Fruit fly (Drosophila melanogaster) whole organism, embryonic: ENCODE results near the gene CG32192.
A peak's percentile ranks its signal among the peaks of the same experiment; 100 is the strongest.

Experiments
- Asciz ChIP-seq: fragments of 200-800 bp; sonication (Bioruptor generic); optimal IDR thresholded peaks from 2 replicates; lab custom pipeline; 2017; ENCODE audit warnings: missing biosample characterization, mild to moderate bottlenecking, missing genetic modification characterization, missing genetic modification reagents
- CG10209 ChIP-seq: fragments of 200-800 bp; sonication (Bioruptor generic); optimal IDR thresholded peaks from 3 replicates; lab custom pipeline; 2017; ENCODE audit warnings: missing biosample characterization, mild to moderate bottlenecking, missing genetic modification characterization, missing genetic modification reagents
- CG1024 ChIP-seq: fragments of 200-800 bp; sonication (Bioruptor generic); IDR thresholded peaks from 2 replicates; pipeline ENCODE4 v1.3.6; 2022; ENCODE audit warnings: missing biosample characterization, missing genetic modification characterization
- CG10267 ChIP-seq: fragments of 200-800 bp; sonication (Bioruptor generic); optimal IDR thresholded peaks from 2 replicates; lab custom pipeline; 2018; ENCODE audit warnings: missing biosample characterization, mild to moderate bottlenecking, missing genetic modification characterization, moderate library complexity
- CG11247 ChIP-seq: fragments of 200-800 bp; sonication (Bioruptor generic); IDR thresholded peaks from 2 replicates; pipeline ENCODE4 v1.3.6; 2022; ENCODE audit warnings: missing biosample characterization, missing genetic modification characterization
- CG13287 ChIP-seq: fragments of 200-800 bp; sonication (Bioruptor generic); IDR thresholded peaks from 2 replicates; pipeline ENCODE4 v1.3.6; 2022; ENCODE audit warnings: missing biosample characterization, missing genetic modification characterization; ENCODE audit not compliant: partially characterized antibody
- CG14050 ChIP-seq: fragments of 200-800 bp; sonication (Bioruptor generic); IDR thresholded peaks from 3 replicates; pipeline ENCODE4 v1.3.6; 2022; ENCODE audit warnings: missing biosample characterization, missing genetic modification characterization
- CG14965 ChIP-seq: fragments of 200-800 bp; sonication (Bioruptor generic); optimal IDR thresholded peaks from 2 replicates; lab custom pipeline; 2016; ENCODE audit warnings: missing biosample characterization, missing genetic modification characterization, borderline replicate concordance
- CG30020 ChIP-seq: fragments of 200-800 bp; optimal IDR thresholded peaks from 2 replicates; lab custom pipeline; 2019; ENCODE audit warnings: missing biosample characterization, mild to moderate bottlenecking, missing genetic modification characterization, moderate library complexity
- CG33557 ChIP-seq: fragments of 200-800 bp; sonication (Bioruptor generic); optimal IDR thresholded peaks from 2 replicates; lab custom pipeline; 2019; ENCODE audit warnings: missing biosample characterization, mild to moderate bottlenecking, missing genetic modification characterization, moderate library complexity
- CG3847 ChIP-seq: fragments of 200-800 bp; sonication (Bioruptor generic); IDR thresholded peaks from 2 replicates; pipeline ENCODE4 v1.3.6; 2022; ENCODE audit warnings: missing biosample characterization, missing genetic modification characterization
- CG3995 ChIP-seq: fragments of 200-800 bp; sonication (Bioruptor generic); optimal IDR thresholded peaks from 3 replicates; lab custom pipeline; 2016; ENCODE audit warnings: missing biosample characterization, missing genetic modification characterization
- CG4730 ChIP-seq: fragments of 200-800 bp; sonication (Bioruptor generic); IDR thresholded peaks from 2 replicates; pipeline ENCODE4 v1.3.6; 2022; ENCODE audit warnings: missing biosample characterization, missing genetic modification characterization
- CG8359 ChIP-seq: fragments of 200-800 bp; sonication (Bioruptor generic); optimal IDR thresholded peaks from 2 replicates; lab custom pipeline; 2017; ENCODE audit warnings: missing biosample characterization, mild to moderate bottlenecking, missing genetic modification characterization, borderline replicate concordance
- CG9437 ChIP-seq: fragments of 200-800 bp; sonication (Bioruptor generic); optimal IDR thresholded peaks from 2 replicates; lab custom pipeline; 2018; ENCODE audit warnings: missing biosample characterization, mild to moderate bottlenecking, missing genetic modification characterization
- Dbx ChIP-seq: fragments of 200-800 bp; sonication (Bioruptor generic); IDR thresholded peaks from 3 replicates; pipeline ENCODE4 v1.3.6; 2022; ENCODE audit warnings: missing biosample characterization, missing genetic modification characterization
- Drgx ChIP-seq: fragments of 200-800 bp; sonication (Bioruptor generic); IDR thresholded peaks from 2 replicates; pipeline ENCODE4 v1.3.6; 2022; ENCODE audit warnings: missing biosample characterization, missing genetic modification characterization
- Hr3 ChIP-seq: fragments of 200-800 bp; sonication (Bioruptor generic); optimal IDR thresholded peaks from 3 replicates; lab custom pipeline; 2016; ENCODE audit warnings: missing biosample characterization, missing genetic modification characterization
- Hsf ChIP-seq: fragments of 200-800 bp; sonication (Bioruptor generic); optimal IDR thresholded peaks from 3 replicates; lab custom pipeline; 2016; ENCODE audit warnings: missing biosample characterization, missing genetic modification characterization
- Max ChIP-seq: fragments of 200-800 bp; sonication (Bioruptor generic); optimal IDR thresholded peaks from 2 replicates; lab custom pipeline; 2016; ENCODE audit warnings: missing biosample characterization, mild to moderate bottlenecking, missing genetic modification characterization
- Oli ChIP-seq: fragments of 200-800 bp; sonication (Bioruptor generic); optimal IDR thresholded peaks from 2 replicates; lab custom pipeline; 2018; ENCODE audit warnings: missing biosample characterization, mild to moderate bottlenecking, missing genetic modification characterization, moderate library complexity
- Rfx ChIP-seq: fragments of 200-800 bp; sonication (Bioruptor generic); IDR thresholded peaks from 2 replicates; pipeline ENCODE4 v1.3.6; 2022; ENCODE audit warnings: missing biosample characterization, missing genetic modification characterization
- al ChIP-seq: fragments of 200-800 bp; sonication (Bioruptor generic); IDR thresholded peaks from 2 replicates; pipeline ENCODE4 v1.3.6; 2022; ENCODE audit warnings: missing biosample characterization, missing genetic modification characterization
- ash1 ChIP-seq: fragments of 200-800 bp; sonication (Bioruptor generic); optimal IDR thresholded peaks from 2 replicates; lab custom pipeline; 2018; ENCODE audit warnings: missing biosample characterization, mild to moderate bottlenecking, missing genetic modification characterization
- bbx ChIP-seq: fragments of 200-800 bp; sonication (Bioruptor generic); IDR thresholded peaks from 2 replicates; pipeline ENCODE4 v1.3.6; 2022; ENCODE audit warnings: missing biosample characterization, missing genetic modification characterization; ENCODE audit not compliant: partially characterized antibody
- bsh ChIP-seq, 2 experiments: fragments of 200-800 bp; sonication (Bioruptor generic); optimal IDR thresholded peaks; 2 replicates each; lab custom pipeline; 2017 to 2018; ENCODE audit warnings: mild to moderate bottlenecking in 2 of 2, missing biosample characterization in 2 of 2, missing genetic modification characterization in 2 of 2, moderate library complexity in 1 of 2
- cg ChIP-seq: fragments of 200-800 bp; sonication (Bioruptor generic); optimal IDR thresholded peaks from 3 replicates; lab custom pipeline; 2019; ENCODE audit warnings: missing biosample characterization, mild to moderate bottlenecking, missing genetic modification characterization, moderate library complexity
- chn ChIP-seq: fragments of 200-800 bp; sonication (Bioruptor generic); optimal IDR thresholded peaks from 2 replicates; lab custom pipeline; 2016; ENCODE audit warnings: missing biosample characterization, missing genetic modification characterization
- corto ChIP-seq: fragments of 200-800 bp; sonication (Bioruptor generic); optimal IDR thresholded peaks from 2 replicates; lab custom pipeline; 2016; ENCODE audit warnings: missing biosample characterization, mild to moderate bottlenecking, missing genetic modification characterization, moderate library complexity
- gce ChIP-seq: fragments of 200-800 bp; sonication (Bioruptor generic); IDR thresholded peaks from 3 replicates; pipeline ENCODE4 v1.3.6; 2022; ENCODE audit warnings: missing biosample characterization, missing genetic modification characterization
- grau ChIP-seq: fragments of 200-800 bp; optimal IDR thresholded peaks from 3 replicates; lab custom pipeline; 2019; ENCODE audit warnings: missing biosample characterization, mild to moderate bottlenecking, missing genetic modification characterization, moderate library complexity
- insv ChIP-seq, 2 experiments: fragments of 200-800 bp; sonication (Bioruptor generic); optimal IDR thresholded peaks; 3 replicates each; lab custom pipeline; 2016 to 2018; ENCODE audit warnings: missing biosample characterization in 2 of 2, missing genetic modification characterization in 2 of 2
- jigr1 ChIP-seq: fragments of 200-800 bp; sonication (Bioruptor generic); IDR thresholded peaks from 3 replicates; pipeline ENCODE4 v1.3.6; 2022; ENCODE audit warnings: missing biosample characterization, missing genetic modification characterization
- ken ChIP-seq: fragments of 200-800 bp; sonication (Bioruptor generic); IDR thresholded peaks from 3 replicates; pipeline ENCODE4 v1.3.6; 2022; ENCODE audit warnings: missing biosample characterization, missing genetic modification characterization
- kni ChIP-seq: fragments of 200-800 bp; sonication (Bioruptor generic); optimal IDR thresholded peaks from 3 replicates; lab custom pipeline; 2017; ENCODE audit warnings: mild to moderate bottlenecking, missing biosample characterization, missing genetic modification reagents, missing genetic modification characterization
- mld ChIP-seq: fragments of 200-800 bp; sonication (Bioruptor generic); IDR thresholded peaks from 3 replicates; pipeline ENCODE4 v1.3.6; 2022; ENCODE audit warnings: missing biosample characterization, missing genetic modification characterization; ENCODE audit not compliant: partially characterized antibody
- nerfin-2 ChIP-seq: fragments of 200-800 bp; sonication (Bioruptor generic); IDR thresholded peaks from 2 replicates; pipeline ENCODE4 v1.3.6; 2022; ENCODE audit warnings: missing biosample characterization, missing genetic modification characterization; ENCODE audit not compliant: partially characterized antibody
- oc ChIP-seq: fragments of 200-800 bp; sonication (Bioruptor generic); optimal IDR thresholded peaks from 2 replicates; lab custom pipeline; 2018; ENCODE audit warnings: missing biosample characterization, mild to moderate bottlenecking, missing genetic modification characterization, moderate library complexity
- run ChIP-seq: fragments of 200-800 bp; sonication (Bioruptor generic); optimal IDR thresholded peaks from 3 replicates; lab custom pipeline; 2018; ENCODE audit warnings: missing biosample characterization, mild to moderate bottlenecking, missing genetic modification characterization
- sc ChIP-seq, 3 experiments: fragments of >200 bp in 2 of 3; fragments of 200-800 bp in 1 of 3; sonication (Bioruptor generic) in 1 of 3; optimal IDR thresholded peaks; 2 replicates in 2 of 3; 3 replicates in 1 of 3; lab custom pipeline; 2017; ENCODE audit warnings: mild to moderate bottlenecking in 1 of 3, missing biosample characterization in 1 of 3, missing genetic modification characterization in 1 of 3, missing genetic modification reagents in 1 of 3
- sna ChIP-seq: fragments of 200-800 bp; sonication (Bioruptor generic); IDR thresholded peaks from 2 replicates; pipeline ENCODE4 v1.3.6; 2022; ENCODE audit warnings: missing biosample characterization, missing genetic modification characterization; ENCODE audit not compliant: partially characterized antibody
- so ChIP-seq: fragments of 200-800 bp; sonication (Bioruptor generic); IDR thresholded peaks from 3 replicates; pipeline ENCODE4 v1.3.6; 2022; ENCODE audit warnings: missing biosample characterization, missing genetic modification characterization
- sob ChIP-seq: fragments of 200-800 bp; sonication (Bioruptor generic); IDR thresholded peaks from 2 replicates; pipeline ENCODE4 v1.3.6; 2022; ENCODE audit warnings: missing biosample characterization, missing genetic modification characterization
- sug ChIP-seq: fragments of 200-800 bp; optimal IDR thresholded peaks from 2 replicates; lab custom pipeline; 2019; ENCODE audit warnings: missing biosample characterization, mild to moderate bottlenecking, missing genetic modification characterization, moderate library complexity
- unpg ChIP-seq: fragments of 200-800 bp; sonication (Bioruptor generic); optimal IDR thresholded peaks from 3 replicates; lab custom pipeline; 2018; ENCODE audit warnings: missing biosample characterization, mild to moderate bottlenecking, missing genetic modification characterization, moderate library complexity
- vvl ChIP-seq: fragments of 200-800 bp; sonication (Bioruptor generic); IDR thresholded peaks from 2 replicates; pipeline ENCODE4 v1.3.6; 2022; ENCODE audit warnings: missing biosample characterization, missing genetic modification characterization
- zfh1 ChIP-seq: fragments of 200-800 bp; sonication (Bioruptor generic); IDR thresholded peaks from 3 replicates; pipeline ENCODE4 v1.3.6; 2022; ENCODE audit warnings: missing biosample characterization, missing genetic modification characterization

Gene CG32192

DNA sequence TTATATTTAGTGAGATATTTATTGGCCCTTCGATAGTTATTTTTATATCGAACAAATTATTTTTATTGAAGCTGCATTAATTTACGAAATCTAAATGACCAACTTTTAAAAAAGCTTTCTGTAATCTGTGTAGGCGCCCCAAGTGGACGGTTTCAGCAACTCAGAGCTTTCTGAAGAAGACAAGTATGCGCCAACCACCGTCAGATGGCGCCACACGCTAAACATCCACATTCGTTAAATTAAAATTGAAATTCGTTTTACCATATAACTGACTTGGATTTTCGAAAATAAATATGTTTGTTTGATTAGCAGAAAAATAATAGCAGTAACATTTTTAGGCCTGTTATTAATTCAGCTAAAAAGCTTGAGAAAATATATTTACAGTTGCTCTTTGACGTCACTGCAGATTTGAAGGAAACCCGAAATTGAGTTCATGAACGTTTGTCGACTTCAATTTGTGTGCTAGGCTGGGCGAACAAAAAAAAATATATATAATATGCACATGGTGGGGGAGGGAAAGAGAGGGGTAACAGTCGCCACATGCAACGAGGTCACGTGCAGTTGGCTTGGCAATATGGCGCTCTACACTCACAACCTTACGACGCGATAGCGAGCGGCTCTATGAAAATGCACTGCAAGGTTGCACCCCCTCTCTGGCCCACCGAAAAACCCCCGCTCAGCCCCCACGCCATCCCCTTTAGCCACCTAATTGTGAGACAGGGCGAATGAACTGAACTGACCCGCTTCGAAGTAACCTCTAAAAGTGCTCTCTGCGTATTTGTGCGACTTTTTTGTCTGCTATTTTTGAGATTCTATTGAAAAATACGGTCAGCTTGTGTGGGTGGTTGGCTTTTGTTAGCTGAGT lies 20.2 kb upstream of the CG32192 start (continued):
- TF ChIP-seq CG13287 (GFP tag; lab: Robert Waterston, UW) (no peak; the same call in 1 of the 2 replicates), jigr1 (GFP tag; lab: Robert Waterston, UW) (no peak), nerfin-2 (no peak), CG11247 (GFP tag; lab: Robert Waterston, UW) (peak; percentile 90), sob (peak; percentile 89), CG1024 (GFP tag; lab: Robert Waterston, UW) (peak; percentile 63), corto (no peak), sug (tag; lab: Kevin White, UChicago) (peak; percentile 82), Asciz (GFP tag; lab: Kevin White, UChicago) (peak; percentile 91), Drgx (GFP tag; lab: Robert Waterston, UW) (peak; percentile 53), bbx (GFP tag; lab: Robert Waterston, UW) (no peak; the same call in 1 of the 2 replicates), chn (GFP tag; lab: Kevin White, UChicago) (peak; percentile 79), zfh1 (GFP tag; lab: Robert Waterston, UW) (peak; percentile 82), vvl (GFP tag; lab: Robert Waterston, UW) (peak; percentile 89), CG10267 (tag; lab: Kevin White, UChicago) (peak; percentile 79), ken (peak; percentile 77; the same call in 2 of the 3 replicates), insv (GFP tag; optimal IDR thresholded peaks at IDR 0.05; lab: Kevin White, UChicago) (peak in 1 of 2 experiments; percentile 59), gce (peak; percentile 79; the same call in 1 of the 3 replicates), oc (peak; percentile 79), bsh (GFP tag; optimal IDR thresholded peaks at IDR 0.05; lab: Kevin White, UChicago) (peak; percentile 33 to 86), CG4730 (GFP tag; lab: Robert Waterston, UW) (peak; percentile 59), CG3847 (GFP tag; lab: Robert Waterston, UW) (peak; percentile 78), unpg (peak; percentile 84), Dbx (GFP tag; lab: Robert Waterston, UW) (peak; percentile 78; the same call in 2 of the 3 replicates), run (tag; lab: Kevin White, UChicago) (peak; percentile 18), so (GFP tag; lab: Robert Waterston, UW) (peak; percentile 63; the same call in 2 of the 3 replicates), CG14965 (GFP tag; lab: Kevin White, UChicago) (peak; percentile 99), CG33557 (GFP tag; lab: Kevin White, UChicago) (peak; percentile 75), Rfx (GFP tag; lab: Robert Waterston, UW) (peak; percentile 93), mld (GFP tag; lab: Robert Waterston, UW) (no peak), al (GFP tag; lab: Robert Waterston, UW) (peak; percentile 60; the same call in 1 of the 2 replicates), CG14050 (GFP tag; lab: Robert Waterston, UW) (peak; percentile 68), sc (optimal IDR thresholded peaks at IDR 0.05; lab: Kevin White, UChicago) (no peak), sc (GFP tag; optimal IDR thresholded peaks at IDR 0.05; lab: Kevin White, UChicago) (peak; percentile 83), CG9437 (GFP tag; lab: Kevin White, UChicago) (peak; percentile 75), CG30020 (tag; lab: Kevin White, UChicago) (peak; percentile 20), Max (GFP tag; lab: Kevin White, UChicago) (peak; percentile 79), Oli (peak; percentile 72), sna (GFP tag; lab: Robert Waterston, UW) (no peak), kni (GFP tag; lab: Kevin White, UChicago) (peak; percentile 79), cg (GFP tag; lab: Kevin White, UChicago) (no peak), CG8359 (peak; percentile 75), Hsf (GFP tag; lab: Kevin White, UChicago) (peak; percentile 86), CG10209 (GFP tag; lab: Kevin White, UChicago) (peak; percentile 81), ash1 (peak; percentile 63), Hr3 (GFP tag; lab: Kevin White, UChicago) (peak; percentile 72), CG3995 (GFP tag; lab: Kevin White, UChicago) (peak; percentile 12), grau (tag; lab: Kevin White, UChicago) (peak; percentile 79)
